Worm (Caenorhabditis elegans) whole organism, late embryonic: Measurements from ENCODE around the gene idpb-5.

Source experiments
- C38D4.7 ChIP-seq: fragments of 200-800 bp; sonication (Bioruptor generic); optimal IDR thresholded peaks from 2 replicates; lab custom pipeline; 2018; ENCODE audit warnings: mild to moderate bottlenecking, missing genetic modification characterization, moderate library complexity, missing compliant biosample characterization
- T23F11.4 ChIP-seq: fragments of 200-800 bp; sonication (Bioruptor generic); optimal IDR thresholded peaks from 2 replicates; lab custom pipeline; 2018; ENCODE audit warnings: mild to moderate bottlenecking, missing genetic modification characterization, missing compliant biosample characterization
- ahr-1 ChIP-seq: sonication (generic microtip); optimal IDR thresholded peaks from 2 replicates; lab custom pipeline; 2016; ENCODE audit warnings: missing genetic modification characterization, missing compliant biosample characterization
- ama-1 ChIP-seq: fragments of 150-350 bp; optimal IDR thresholded peaks from 2 replicates; lab custom pipeline; 2014
- ceh-19 ChIP-seq: fragments of 200-800 bp; sonication (Bioruptor generic); optimal IDR thresholded peaks from 2 replicates; lab custom pipeline; 2018; ENCODE audit warnings: mild to moderate bottlenecking, missing genetic modification characterization, missing compliant biosample characterization
- ceh-22 ChIP-seq: sonication (generic microtip); optimal IDR thresholded peaks from 2 replicates; lab custom pipeline; 2017; ENCODE audit warnings: missing biosample characterization, missing genetic modification characterization
- ceh-30 ChIP-seq: fragments of 150-350 bp; optimal IDR thresholded peaks from 2 replicates; lab custom pipeline; 2014; ENCODE audit warnings: missing biosample characterization, missing genetic modification characterization
- ceh-45 ChIP-seq: fragments of 200-800 bp; sonication (Bioruptor generic); IDR thresholded peaks from 2 replicates; pipeline ENCODE4 v1.3.6; 2022; ENCODE audit warnings: missing genetic modification reagents, missing genetic modification characterization, missing compliant biosample characterization
- ceh-48 ChIP-seq: sonication (generic microtip); optimal IDR thresholded peaks from 2 replicates; lab custom pipeline; 2016; ENCODE audit warnings: missing genetic modification characterization, inconsistent platforms, missing compliant biosample characterization
- ceh-6 ChIP-seq: fragments of 200-800 bp; sonication (Bioruptor generic); optimal IDR thresholded peaks from 2 replicates; lab custom pipeline; 2018; ENCODE audit warnings: mild to moderate bottlenecking, missing genetic modification characterization, missing compliant biosample characterization
- che-1 ChIP-seq: sonication (generic microtip); optimal IDR thresholded peaks from 2 replicates; lab custom pipeline; 2016; ENCODE audit warnings: mild to moderate bottlenecking, missing genetic modification characterization, missing compliant biosample characterization
- elt-2 ChIP-seq: sonication (generic microtip); optimal IDR thresholded peaks from 2 replicates; lab custom pipeline; 2016; ENCODE audit warnings: missing genetic modification reagents, missing genetic modification characterization, missing compliant biosample characterization
- ets-4 ChIP-seq: sonication (generic microtip); optimal IDR thresholded peaks from 2 replicates; lab custom pipeline; 2016; ENCODE audit warnings: missing genetic modification characterization, missing compliant biosample characterization
- eyg-1 ChIP-seq: sonication (generic microtip); optimal IDR thresholded peaks from 2 replicates; lab custom pipeline; 2016; ENCODE audit warnings: missing genotype, missing genetic modification characterization, missing compliant biosample characterization
- fkh-6 ChIP-seq: sonication (generic microtip); optimal IDR thresholded peaks from 2 replicates; lab custom pipeline; 2016; ENCODE audit warnings: missing genetic modification characterization, missing compliant biosample characterization
- gmeb-2 ChIP-seq: sonication (generic microtip); optimal IDR thresholded peaks from 2 replicates; lab custom pipeline; 2016; ENCODE audit warnings: missing genetic modification characterization, inconsistent platforms, missing compliant biosample characterization
- hlh-15 ChIP-seq: sonication (generic microtip); optimal IDR thresholded peaks from 2 replicates; lab custom pipeline; 2016; ENCODE audit warnings: missing genetic modification characterization, missing compliant biosample characterization
- hlh-6 ChIP-seq: sonication (generic microtip); optimal IDR thresholded peaks from 2 replicates; lab custom pipeline; 2016; ENCODE audit warnings: missing genotype, missing genetic modification characterization, missing compliant biosample characterization
- lin-11 ChIP-seq: fragments of 200-800 bp; sonication (Bioruptor generic); optimal IDR thresholded peaks from 2 replicates; lab custom pipeline; 2018; ENCODE audit warnings: mild to moderate bottlenecking, missing genetic modification characterization, missing compliant biosample characterization
- madf-2 ChIP-seq: sonication (generic microtip); optimal IDR thresholded peaks from 2 replicates; lab custom pipeline; 2017; ENCODE audit warnings: missing genetic modification characterization, missing compliant biosample characterization
- mec-3 ChIP-seq: sonication (generic microtip); optimal IDR thresholded peaks from 2 replicates; lab custom pipeline; 2016; ENCODE audit warnings: borderline replicate concordance, missing genetic modification characterization, missing compliant biosample characterization
- nhr-232 ChIP-seq: sonication (generic microtip); optimal IDR thresholded peaks from 2 replicates; lab custom pipeline; 2016; ENCODE audit warnings: missing genetic modification characterization, missing compliant biosample characterization
- npax-4 ChIP-seq: sonication (generic microtip); optimal IDR thresholded peaks from 2 replicates; lab custom pipeline; 2016; ENCODE audit warnings: missing genetic modification characterization, missing compliant biosample characterization
- pag-3 ChIP-seq: sonication (generic microtip); optimal IDR thresholded peaks from 2 replicates; lab custom pipeline; 2016; ENCODE audit warnings: missing compliant biosample characterization, missing genetic modification characterization, borderline replicate concordance
- pat-9 ChIP-seq: fragments of 200-800 bp; sonication (Bioruptor generic); optimal IDR thresholded peaks from 2 replicates; lab custom pipeline; 2018; ENCODE audit warnings: mild to moderate bottlenecking, missing genetic modification characterization, moderate library complexity, missing compliant biosample characterization
- pha-2 ChIP-seq: sonication (generic microtip); optimal IDR thresholded peaks from 2 replicates; lab custom pipeline; 2017; ENCODE audit warnings: mild to moderate bottlenecking, missing genetic modification characterization, missing compliant biosample characterization
- pha-4 ChIP-seq: fragments of 150-350 bp; optimal IDR thresholded peaks from 2 replicates; lab custom pipeline; 2018; ENCODE audit warnings: missing biosample characterization, missing genetic modification reagents, missing genetic modification characterization
- pqm-1 ChIP-seq: sonication (generic microtip); optimal IDR thresholded peaks from 2 replicates; lab custom pipeline; 2016; ENCODE audit warnings: missing genetic modification characterization, missing compliant biosample characterization
- pros-1 ChIP-seq: fragments of 150-350 bp; optimal IDR thresholded peaks from 2 replicates; lab custom pipeline; 2014; ENCODE audit warnings: missing biosample characterization, missing genetic modification reagents, missing genetic modification characterization
- ref-2 ChIP-seq: sonication (generic microtip); optimal IDR thresholded peaks from 2 replicates; lab custom pipeline; 2016; ENCODE audit warnings: missing genetic modification characterization, missing compliant biosample characterization
- rnt-1 ChIP-seq: sonication (generic microtip); optimal IDR thresholded peaks from 2 replicates; lab custom pipeline; 2016; ENCODE audit warnings: missing genetic modification characterization, missing compliant biosample characterization
- syd-9 ChIP-seq: sonication (generic microtip); optimal IDR thresholded peaks from 2 replicates; lab custom pipeline; 2016; ENCODE audit warnings: mild to moderate bottlenecking, missing genetic modification characterization, moderate library complexity, missing compliant biosample characterization
- ttx-3 ChIP-seq: sonication (generic microtip); optimal IDR thresholded peaks from 2 replicates; lab custom pipeline; 2016; ENCODE audit warnings: missing genetic modification reagents, missing genetic modification characterization, missing compliant biosample characterization
- unc-86 ChIP-seq: sonication (generic microtip); optimal IDR thresholded peaks from 2 replicates; lab custom pipeline; 2016; ENCODE audit warnings: missing genetic modification characterization, missing compliant biosample characterization
- zip-5 ChIP-seq: sonication (generic microtip); optimal IDR thresholded peaks from 2 replicates; lab custom pipeline; 2016; ENCODE audit warnings: missing genetic modification characterization, missing compliant biosample characterization

The idpb-5 gene

ce11 chrV:11839220-11839619, at the start of gene idpb-5:
Gene idpb-5, plus strand, starts transcription at chrV:11839520.
- TF ChIP-seq mec-3 (tag; lab: Kevin White, UChicago) (no peak), pha-2 (tag; lab: Kevin White, UChicago) (no peak), pros-1 (tag; lab: Kevin White, UChicago) (no peak)
- TF ChIP-seq, all 69 proteins: peak for 0

DNA sequence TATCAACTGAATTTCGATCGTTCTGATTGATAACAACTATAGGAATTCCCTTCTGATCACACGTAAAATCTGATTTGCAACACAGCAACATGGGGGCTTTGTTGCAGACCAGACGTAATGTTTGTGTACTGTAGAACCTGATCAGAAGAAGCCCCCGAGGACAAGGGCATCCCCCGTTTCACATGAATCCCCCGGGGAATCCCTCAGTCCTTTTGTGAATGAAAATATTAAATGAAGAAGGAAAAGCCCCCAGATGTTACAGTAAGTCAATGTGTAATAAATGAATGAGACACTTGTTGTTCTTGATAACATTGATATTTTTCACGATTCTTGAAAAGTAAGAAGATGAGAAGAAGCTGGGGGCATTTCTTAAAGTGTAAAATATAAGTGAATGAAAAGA, 45.1 kb upstream of the idpb-5 start:
- TF ChIP-seq unc-86 (no peak), pha-4 (tag; lab: Kevin White, UChicago) (no peak), syd-9 (tag; lab: Kevin White, UChicago) (no peak), pqm-1 (tag; lab: Kevin White, UChicago) (no peak), gmeb-2 (no peak), ahr-1 (tag; lab: Kevin White, UChicago) (no peak)

DNA sequence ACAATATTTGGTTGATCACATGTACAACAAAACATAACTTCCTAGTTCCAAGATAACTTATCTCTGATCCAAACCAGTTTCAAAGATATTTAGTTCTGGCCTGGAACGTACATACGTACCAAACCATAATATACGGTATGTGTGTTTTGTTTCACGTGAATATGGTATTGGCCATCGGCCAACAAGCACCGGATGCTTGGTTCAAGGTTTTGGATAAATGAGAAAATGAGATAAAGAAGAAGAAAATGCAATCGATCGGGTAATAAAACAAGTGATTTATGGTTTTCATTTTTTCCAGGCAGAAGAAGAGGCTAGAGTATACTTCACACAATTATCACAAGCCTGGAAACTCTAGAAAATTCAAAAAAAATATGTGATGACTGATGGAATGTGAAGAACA, 44.0 kb upstream of the idpb-5 start:
- no peak for TF ChIP-seq unc-86
- no peak for TF ChIP-seq ceh-45 (GFP tag; lab: Robert Waterston, UW)
- no peak for TF ChIP-seq ceh-6
- TF ChIP-seq ref-2: no peak
- no peak for TF ChIP-seq ets-4 (tag; lab: Kevin White, UChicago)
- TF ChIP-seq hlh-15 (tag; lab: Kevin White, UChicago): no peak
- TF ChIP-seq che-1 (tag; lab: Kevin White, UChicago): no peak
- no peak for TF ChIP-seq elt-2 (tag; lab: Kevin White, UChicago)
- no peak for TF ChIP-seq rnt-1 (tag; lab: Kevin White, UChicago)
- no peak for TF ChIP-seq ceh-30
- no peak for TF ChIP-seq ceh-22 (tag; lab: Kevin White, UChicago)
- TF ChIP-seq pha-4 (tag; lab: Kevin White, UChicago): no peak
- TF ChIP-seq nhr-232 (tag; lab: Kevin White, UChicago): no peak
- no peak for TF ChIP-seq ceh-19 (GFP tag; lab: Kevin White, UChicago)
- TF ChIP-seq pha-2 (tag; lab: Kevin White, UChicago): no peak

- TF ChIP-seq pha-2 (tag; lab: Kevin White, UChicago) (no peak), nhr-232 (tag; lab: Kevin White, UChicago) (no peak), npax-4 (no peak), hlh-6 (tag; lab: Kevin White, UChicago) (no peak), madf-2 (tag; lab: Kevin White, UChicago) (no peak), ttx-3 (no peak), pag-3 (tag; lab: Kevin White, UChicago) (no peak), syd-9 (tag; lab: Kevin White, UChicago) (no peak), eyg-1 (tag; lab: Kevin White, UChicago) (no peak), pha-4 (tag; lab: Kevin White, UChicago) (no peak), zip-5 (no peak), lin-11 (tag; lab: Kevin White, UChicago) (no peak), fkh-6 (no peak), ama-1 (lab: Kevin White, UChicago) (no peak)
Observed at ce11 chrV:11796343-11796742, 43.0 kb upstream of the idpb-5 start.

- no peak for TF ChIP-seq T23F11.4 (GFP tag; lab: Kevin White, UChicago)
- TF ChIP-seq ceh-48 (tag; lab: Kevin White, UChicago): no peak
- no peak for TF ChIP-seq ceh-45 (GFP tag; lab: Robert Waterston, UW)
- TF ChIP-seq ceh-19 (GFP tag; lab: Kevin White, UChicago): no peak
- no peak for TF ChIP-seq elt-2 (tag; lab: Kevin White, UChicago)
- no peak for TF ChIP-seq pat-9
- TF ChIP-seq C38D4.7 (GFP tag; lab: Kevin White, UChicago): no peak
- no peak for TF ChIP-seq ceh-6
- TF ChIP-seq ttx-3: no peak
- no peak for TF ChIP-seq zip-5
- no peak for TF ChIP-seq lin-11 (tag; lab: Kevin White, UChicago)
- TF ChIP-seq ceh-30: no peak
Observed at ce11 chrV:11797272-11797855, 42.0 kb upstream of the idpb-5 start.
